Fruit fly (Drosophila melanogaster): Measurements from ENCODE around the gene CG42750.

The CG42750 gene

dm6 chr2L:18151134-18151825 is 124.3 kb downstream of the CG42750 start (continued):
- TF ChIP-seq CG32532 (GFP tag; IDR thresholded peaks at IDR 0.05) (peak; percentile 76), az2 (GFP tag; optimal IDR thresholded peaks at IDR 0.05) (no peak), Lhr (GFP tag; optimal IDR thresholded peaks at IDR 0.05) (no peak), insv (GFP tag; optimal IDR thresholded peaks at IDR 0.05) (no peak), stwl (tag; optimal IDR thresholded peaks at IDR 0.05) (peak; percentile 10), Rx (GFP tag; IDR thresholded peaks at IDR 0.05) (peak; percentile 62; the same call in 1 of the 2 replicates), Gug (GFP tag; IDR thresholded peaks at IDR 0.05) (peak; percentile 93), CG4707 (GFP tag; optimal IDR thresholded peaks at IDR 0.05) (no peak), cwo (GFP tag; optimal IDR thresholded peaks at IDR 0.05) (peak; percentile 33), sqz (GFP tag; optimal IDR thresholded peaks at IDR 0.05) (no peak), ro (GFP tag; IDR thresholded peaks at IDR 0.05) (0 out of 2 replicates have a peak, but pooled peaks have one; percentile 10), ftz-f1 (GFP tag; optimal IDR thresholded peaks at IDR 0.05) (no peak), Bteb2 (GFP tag; optimal IDR thresholded peaks at IDR 0.05) (no peak), CG7372 (GFP tag; IDR thresholded peaks at IDR 0.05) (peak; percentile 66), lbe (GFP tag; optimal IDR thresholded peaks at IDR 0.05) (peak; percentile 9), CG10959 (GFP tag; IDR thresholded peaks at IDR 0.05) (peak; percentile 50; the same call in 1 of the 2 replicates), CG31224 (GFP tag; IDR thresholded peaks at IDR 0.05) (peak; percentile 39; the same call in 1 of the 2 replicates), tx (GFP tag; optimal IDR thresholded peaks at IDR 0.05) (peak; percentile 56), CG32772 (GFP tag; IDR thresholded peaks at IDR 0.05) (peak; percentile 51; the same call in 1 of the 2 replicates), pan (optimal IDR thresholded peaks at IDR 0.05) (no peak), pan (GFP tag; optimal IDR thresholded peaks at IDR 0.05 in 1 of 2, IDR thresholded peaks at IDR 0.05 in 1 of 2) (peak in 1 of 2 experiments; percentile 64), Max (GFP tag; optimal IDR thresholded peaks at IDR 0.05) (no peak), nau (GFP tag; optimal IDR thresholded peaks at IDR 0.05) (no peak), Hey (tag; optimal IDR thresholded peaks at IDR 0.05) (peak; percentile 16), CG12659 (GFP tag; optimal IDR thresholded peaks at IDR 0.05) (no peak), CG7786 (GFP tag; optimal IDR thresholded peaks at IDR 0.05) (peak; percentile 78), grau (tag; optimal IDR thresholded peaks at IDR 0.05) (peak; percentile 96), Hr3 (GFP tag; optimal IDR thresholded peaks at IDR 0.05) (peak; percentile 2), ap (GFP tag; IDR thresholded peaks at IDR 0.05) (0 out of 2 replicates have a peak, but pooled peaks have one; percentile 21), CG30431 (GFP tag; optimal IDR thresholded peaks at IDR 0.05) (peak; percentile 38), CG2120 (GFP tag; optimal IDR thresholded peaks at IDR 0.05) (peak; percentile 71), CG15479 (GFP tag; optimal IDR thresholded peaks at IDR 0.05) (peak; percentile 81), CG9797 (GFP tag; optimal IDR thresholded peaks at IDR 0.05) (no peak), CG12071 (GFP tag; optimal IDR thresholded peaks at IDR 0.05) (peak; percentile 2), CG6272 (GFP tag; IDR thresholded peaks at IDR 0.05) (peak; percentile 75), CG10274 (GFP tag; optimal IDR thresholded peaks at IDR 0.05) (no peak), CG10543 (GFP tag; optimal IDR thresholded peaks at IDR 0.05) (peak; percentile 57), CG7357 (GFP tag; IDR thresholded peaks at IDR 0.05) (peak; percentile 35; the same call in 2 of the 3 replicates), CG7839 (tag; optimal IDR thresholded peaks at IDR 0.05) (peak; percentile 35), Nf-YB (GFP tag; optimal IDR thresholded peaks at IDR 0.05) (peak; percentile 46), B-H1 (GFP tag; IDR thresholded peaks at IDR 0.05) (peak; percentile 38; the same call in 2 of the 3 replicates), CG5953 (GFP tag; IDR thresholded peaks at IDR 0.05) (peak; percentile 72), bigmax (GFP tag; optimal IDR thresholded peaks at IDR 0.05) (no peak), gt (GFP tag; IDR thresholded peaks at IDR 0.05) (peak; percentile 61; the same call in 1 of the 2 replicates), cad (GFP tag; optimal IDR thresholded peaks at IDR 0.05) (no peak), nom (GFP tag; optimal IDR thresholded peaks at IDR 0.05) (no peak), CG8478 (optimal IDR thresholded peaks at IDR 0.05) (peak; percentile 97), CG12942 (GFP tag; optimal IDR thresholded peaks at IDR 0.05) (peak; percentile 4), MTF-1 (GFP tag; optimal IDR thresholded peaks at IDR 0.05; ENCODE audit: borderline replicate concordance) (no peak), bbx (GFP tag; IDR thresholded peaks at IDR 0.05; ENCODE audit: partially characterized antibody) (peak; percentile 59)

Measured in whole organism, embryonic.